Worm (Caenorhabditis elegans): ENCODE results near the gene T03D8.6.

Gene T03D8.6

ce11 chrV:20779707-20780346 is 40.3 kb downstream of the T03D8.6 start:
- TF ChIP-seq nhr-43 (tag; optimal IDR thresholded peaks at IDR 0.05; ENCODE audit: poor library complexity, severe bottlenecking) (peak; percentile 19), ztf-11 (tag; optimal IDR thresholded peaks at IDR 0.05) (no peak)

- no peak for TF ChIP-seq ztf-11 (tag; optimal IDR thresholded peaks at IDR 0.05)
- TF ChIP-seq ceh-28 (tag; optimal IDR thresholded peaks at IDR 0.05): peak; percentile 18
- peak in 1 of 3 experiments; percentile 30 for TF ChIP-seq elt-3 (tag; optimal IDR thresholded peaks at IDR 0.05)
- no peak for TF ChIP-seq nhr-67 (tag; optimal IDR thresholded peaks at IDR 0.05)
- peak; percentile 41 for TF ChIP-seq elt-2 (tag; optimal IDR thresholded peaks at IDR 0.05)
- no peak for TF ChIP-seq tbx-2 (tag; optimal IDR thresholded peaks at IDR 0.05)
- no peak for TF ChIP-seq pha-4 (tag; optimal IDR thresholded peaks at IDR 0.05)
- no peak for TF ChIP-seq jun-1 (tag; optimal IDR thresholded peaks at IDR 0.05)
- TF ChIP-seq pqm-1 (tag; optimal IDR thresholded peaks at IDR 0.05): peak; percentile 45
- TF ChIP-seq fkh-10 (GFP tag; optimal IDR thresholded peaks at IDR 0.05): no peak
- no peak for TF ChIP-seq snpc-4 (tag; optimal IDR thresholded peaks at IDR 0.05)
- TF ChIP-seq nhr-25 (tag; optimal IDR thresholded peaks at IDR 0.05): no peak
- TF ChIP-seq egl-5 (tag; optimal IDR thresholded peaks at IDR 0.05): no peak
- no peak for TF ChIP-seq nhr-43 (tag; optimal IDR thresholded peaks at IDR 0.05; ENCODE audit: poor library complexity, severe bottlenecking)
- TF ChIP-seq elt-1 (tag; optimal IDR thresholded peaks at IDR 0.05): no peak
- peak; percentile 47 for TF ChIP-seq nhr-23 (tag; optimal IDR thresholded peaks at IDR 0.05)
- no peak for TF ChIP-seq R02D3.7 (tag; optimal IDR thresholded peaks at IDR 0.05)
- TF ChIP-seq ama-1 (optimal IDR thresholded peaks at IDR 0.05): peak; percentile 65
Observed at ce11 chrV:20778886-20779285, 41.2 kb downstream of the T03D8.6 start.

- peak; percentile 89 for TF ChIP-seq tbx-2 (tag; optimal IDR thresholded peaks at IDR 0.05)
- peak; percentile 91 for TF ChIP-seq ceh-28 (tag; optimal IDR thresholded peaks at IDR 0.05)
- peak; percentile 85 for TF ChIP-seq elt-2 (tag; optimal IDR thresholded peaks at IDR 0.05)
- peak; percentile 98 for TF ChIP-seq mdl-1 (tag; optimal IDR thresholded peaks at IDR 0.05)
- TF ChIP-seq unc-39 (tag; optimal IDR thresholded peaks at IDR 0.05): peak; percentile 51
- peak; percentile 76 for TF ChIP-seq snpc-4 (tag; optimal IDR thresholded peaks at IDR 0.05)
- TF ChIP-seq nhr-76 (tag; optimal IDR thresholded peaks at IDR 0.05): peak; percentile 46
- peak; percentile 81 for TF ChIP-seq fkh-10 (GFP tag; optimal IDR thresholded peaks at IDR 0.05)
- TF ChIP-seq nhr-237 (tag; optimal IDR thresholded peaks at IDR 0.05): no peak
- no peak for TF ChIP-seq ztf-11 (tag; optimal IDR thresholded peaks at IDR 0.05)
- TF ChIP-seq ceh-9 (tag; optimal IDR thresholded peaks at IDR 0.05): no peak
- TF ChIP-seq nhr-43 (tag; optimal IDR thresholded peaks at IDR 0.05; ENCODE audit: poor library complexity, severe bottlenecking): peak; percentile 84
- peak; percentile 95 for TF ChIP-seq nfya-1 (tag; optimal IDR thresholded peaks at IDR 0.05; ENCODE audit: insufficient read depth)
- TF ChIP-seq elt-3 (tag; optimal IDR thresholded peaks at IDR 0.05): peak in 1 of 3 experiments; percentile 33
- peak; percentile 76 for TF ChIP-seq egl-27 (tag; optimal IDR thresholded peaks at IDR 0.05)
- peak; percentile 50 for TF ChIP-seq fkh-2 (tag; optimal IDR thresholded peaks at IDR 0.05)
- TF ChIP-seq nhr-28 (tag; optimal IDR thresholded peaks at IDR 0.05): no peak
- TF ChIP-seq aly-2 (tag; optimal IDR thresholded peaks at IDR 0.05): no peak
- TF ChIP-seq daf-12 (tag; optimal IDR thresholded peaks at IDR 0.05): peak; percentile 3
- peak; percentile 91 for TF ChIP-seq skn-1 (tag; optimal IDR thresholded peaks at IDR 0.05)
- TF ChIP-seq mml-1 (tag; optimal IDR thresholded peaks at IDR 0.05): peak; percentile 2
- TF ChIP-seq nhr-11 (tag; optimal IDR thresholded peaks at IDR 0.05): peak; percentile 94
- TF ChIP-seq fos-1 (tag; optimal IDR thresholded peaks at IDR 0.05): peak; percentile 54
- TF ChIP-seq lin-15B (tag; optimal IDR thresholded peaks at IDR 0.05): peak; percentile 63
- no peak for TF ChIP-seq sea-2 (GFP tag; optimal IDR thresholded peaks at IDR 0.05)
- peak; percentile 98 for TF ChIP-seq nhr-23 (tag; optimal IDR thresholded peaks at IDR 0.05)
- peak; percentile 96 for TF ChIP-seq jun-1 (tag; optimal IDR thresholded peaks at IDR 0.05)
- peak; percentile 84 for TF ChIP-seq pqm-1 (tag; optimal IDR thresholded peaks at IDR 0.05)
- no peak for TF ChIP-seq nhr-77 (tag; optimal IDR thresholded peaks at IDR 0.05)
- peak; percentile 96 for TF ChIP-seq lsy-12 (tag; optimal IDR thresholded peaks at IDR 0.05)
- peak; percentile 86 for TF ChIP-seq ztf-4 (tag; optimal IDR thresholded peaks at IDR 0.05)
- no peak for TF ChIP-seq ceh-16 (tag; optimal IDR thresholded peaks at IDR 0.05)
- no peak for TF ChIP-seq pha-4 (tag; optimal IDR thresholded peaks at IDR 0.05)
- no peak for TF ChIP-seq nhr-67 (tag; optimal IDR thresholded peaks at IDR 0.05)
- TF ChIP-seq egl-5 (tag; optimal IDR thresholded peaks at IDR 0.05): peak; percentile 97
- TF ChIP-seq R02D3.7 (tag; optimal IDR thresholded peaks at IDR 0.05): peak; percentile 78
- TF ChIP-seq hmg-11 (tag; optimal IDR thresholded peaks at IDR 0.05): peak; percentile 96
- TF ChIP-seq zag-1 (tag; optimal IDR thresholded peaks at IDR 0.05): peak; percentile 36
- peak; percentile 96 for TF ChIP-seq nhr-25 (tag; optimal IDR thresholded peaks at IDR 0.05)
- peak; percentile 93 for TF ChIP-seq unc-62 (GFP tag; optimal IDR thresholded peaks at IDR 0.05)
- TF ChIP-seq ceh-82 (tag; optimal IDR thresholded peaks at IDR 0.05): peak; percentile 81
- TF ChIP-seq nhr-12 (tag; optimal IDR thresholded peaks at IDR 0.05): no peak
- peak in 1 of 2 experiments; percentile 50 for TF ChIP-seq eor-1 (tag; optimal IDR thresholded peaks at IDR 0.05)
- peak; percentile 67 for TF ChIP-seq elt-1 (tag; optimal IDR thresholded peaks at IDR 0.05)
- peak; percentile 99 for TF ChIP-seq lin-39 (tag; optimal IDR thresholded peaks at IDR 0.05)
Observed at ce11 chrV:20778257-20778697, 41.9 kb downstream of the T03D8.6 start.
